Worm (Caenorhabditis elegans) whole organism, young adult: Measurements from ENCODE around the gene K01A11.3.

Source experiments
- B0019.2 ChIP-seq: fragments of 200-800 bp; sonication (Bioruptor generic); conservative IDR thresholded peaks from 2 replicates; pipeline ENCODE4 v1.3.6; 2022; ENCODE audit warnings: missing genetic modification reagents, missing genetic modification characterization, missing compliant biosample characterization
- B0261.1 ChIP-seq: sonication (generic microtip); optimal IDR thresholded peaks from 2 replicates; lab custom pipeline; 2016; ENCODE audit warnings: mild to moderate bottlenecking, missing genetic modification characterization, moderate library complexity, missing compliant biosample characterization
- C06A6.2 ChIP-seq: fragments of 200-800 bp; sonication (Bioruptor generic); conservative IDR thresholded peaks from 2 replicates; pipeline ENCODE4 v1.3.6; 2022; ENCODE audit warnings: missing genetic modification characterization, missing compliant biosample characterization
- F37B4.10 ChIP-seq: fragments of 200-800 bp; sonication (Bioruptor generic); IDR thresholded peaks from 2 replicates; pipeline ENCODE4 v1.3.6; 2022; ENCODE audit warnings: missing genetic modification characterization, missing compliant biosample characterization
- F49E8.2 ChIP-seq: sonication (generic microtip); optimal IDR thresholded peaks from 3 replicates; lab custom pipeline; 2017; ENCODE audit warnings: missing genetic modification characterization, mild to moderate bottlenecking, missing compliant biosample characterization, antibody characterized with exemption, moderate library complexity; ENCODE audit not compliant: insufficient read depth
- F57A8.1 ChIP-seq: fragments of 200-800 bp; sonication (Bioruptor generic); optimal IDR thresholded peaks from 2 replicates; lab custom pipeline; 2018; ENCODE audit warnings: mild to moderate bottlenecking, missing genetic modification characterization, moderate library complexity, missing compliant biosample characterization
- Y53F4B.3 ChIP-seq: fragments of 200-800 bp; sonication (Bioruptor generic); IDR thresholded peaks from 2 replicates; pipeline ENCODE4 v1.3.6; 2022; ENCODE audit warnings: missing genetic modification reagents, missing genetic modification characterization, missing compliant biosample characterization
- Y67H2A.10 ChIP-seq: fragments of 200-800 bp; sonication (Bioruptor generic); conservative IDR thresholded peaks from 2 replicates; pipeline ENCODE4 v1.3.6; 2022; ENCODE audit warnings: missing genetic modification reagents, missing genetic modification characterization, missing compliant biosample characterization
- Y79H2A.3 ChIP-seq: fragments of 200-800 bp; sonication (Bioruptor generic); conservative IDR thresholded peaks from 2 replicates; pipeline ENCODE4 v1.3.6; 2022; ENCODE audit warnings: missing genetic modification reagents, missing genetic modification characterization, missing compliant biosample characterization
- Y95B8A.8 ChIP-seq: fragments of 200-800 bp; sonication (Bioruptor generic); IDR thresholded peaks from 2 replicates; pipeline ENCODE4 v1.3.6; 2022; ENCODE audit warnings: missing genetic modification reagents, missing genetic modification characterization, missing compliant biosample characterization
- akir-1 ChIP-seq: fragments of 200-800 bp; sonication (Bioruptor generic); optimal IDR thresholded peaks from 2 replicates; lab custom pipeline; 2018; ENCODE audit warnings: mild to moderate bottlenecking, missing genetic modification characterization, moderate library complexity, missing compliant biosample characterization
- ama-1 ChIP-seq, 3 experiments: fragments of 150-350 bp in 1 of 3; sonication (generic microtip) in 2 of 3; optimal IDR thresholded peaks; 2 replicates each; lab custom pipeline; 2014 to 2018; ENCODE audit warnings: missing biosample characterization in 2 of 3, missing genetic modification characterization in 2 of 3, missing genetic modification reagents in 2 of 3
- aptf-2 ChIP-seq: fragments of 200-800 bp; sonication (Bioruptor generic); conservative IDR thresholded peaks from 2 replicates; pipeline ENCODE4 v1.3.6; 2022; ENCODE audit warnings: missing genetic modification reagents, missing genetic modification characterization, missing compliant biosample characterization
- aptf-3 ChIP-seq: fragments of 200-800 bp; sonication (Bioruptor generic); IDR thresholded peaks from 2 replicates; pipeline ENCODE4 v1.3.6; 2022; ENCODE audit warnings: missing genetic modification characterization, missing compliant biosample characterization
- attf-3 ChIP-seq: fragments of 200-800 bp; sonication (Bioruptor generic); conservative IDR thresholded peaks from 2 replicates; pipeline ENCODE4 v1.3.6; 2022; ENCODE audit warnings: missing genetic modification reagents, missing genetic modification characterization, missing compliant biosample characterization
- ccch-3 ChIP-seq: fragments of 200-800 bp; sonication (Bioruptor generic); optimal IDR thresholded peaks from 2 replicates; lab custom pipeline; 2018; ENCODE audit warnings: mild to moderate bottlenecking, missing genetic modification characterization, missing compliant biosample characterization
- cebp-2 ChIP-seq: fragments of 200-800 bp; sonication (Bioruptor generic); IDR thresholded peaks from 2 replicates; pipeline ENCODE4 v1.3.6; 2022; ENCODE audit warnings: missing genetic modification characterization, missing compliant biosample characterization
- ceh-100 ChIP-seq: fragments of 200-800 bp; sonication (Bioruptor generic); IDR thresholded peaks from 2 replicates; pipeline ENCODE4 v1.3.6; 2022; ENCODE audit warnings: missing genetic modification reagents, missing genetic modification characterization, missing compliant biosample characterization
- chd-7 ChIP-seq: sonication (generic microtip); optimal IDR thresholded peaks from 2 replicates; lab custom pipeline; 2016; ENCODE audit warnings: mild to moderate bottlenecking, missing genetic modification characterization, moderate library complexity, missing compliant biosample characterization
- die-1 ChIP-seq: sonication (generic microtip); optimal IDR thresholded peaks from 2 replicates; lab custom pipeline; 2016; ENCODE audit warnings: missing genotype, mild to moderate bottlenecking, missing genetic modification characterization, missing compliant biosample characterization
- dpff-1 ChIP-seq: sonication (generic microtip); optimal IDR thresholded peaks from 2 replicates; lab custom pipeline; 2017; ENCODE audit warnings: mild to moderate bottlenecking, missing genetic modification characterization, missing compliant biosample characterization
- egl-18 ChIP-seq: fragments of 200-800 bp; sonication (Bioruptor generic); IDR thresholded peaks from 2 replicates; pipeline ENCODE4 v1.3.6; 2022; ENCODE audit warnings: missing genetic modification reagents, missing genetic modification characterization, missing compliant biosample characterization
- ets-4 ChIP-seq: fragments of 200-800 bp; sonication (Bioruptor generic); optimal IDR thresholded peaks from 2 replicates; lab custom pipeline; 2018; ENCODE audit warnings: mild to moderate bottlenecking, missing genetic modification characterization, missing compliant biosample characterization
- gei-17 ChIP-seq: fragments of 200-800 bp; sonication (Bioruptor generic); optimal IDR thresholded peaks from 2 replicates; lab custom pipeline; 2018; ENCODE audit warnings: mild to moderate bottlenecking, missing genetic modification characterization, missing compliant biosample characterization
- hmg-20 ChIP-seq: fragments of 200-800 bp; sonication (Bioruptor generic); IDR thresholded peaks from 2 replicates; pipeline ENCODE4 v1.3.6; 2022; ENCODE audit warnings: missing genetic modification reagents, missing genetic modification characterization, missing compliant biosample characterization
- hsf-1 ChIP-seq: fragments of 200-800 bp; sonication (Bioruptor generic); IDR thresholded peaks from 2 replicates; pipeline ENCODE4 v1.3.6; 2022; ENCODE audit warnings: missing genetic modification reagents, missing genetic modification characterization, missing compliant biosample characterization
- let-526 ChIP-seq: fragments of 200-800 bp; sonication (Bioruptor generic); IDR thresholded peaks from 2 replicates; pipeline ENCODE4 v1.3.6; 2022; ENCODE audit warnings: missing genetic modification reagents, missing genetic modification characterization, missing compliant biosample characterization
- let-607 ChIP-seq, 2 experiments: fragments of 200-800 bp in 1 of 2; sonication (Bioruptor generic) in 1 of 2; sonication (generic microtip) in 1 of 2; optimal IDR thresholded peaks; 2 replicates each; lab custom pipeline; 2016 to 2018; ENCODE audit warnings: mild to moderate bottlenecking in 2 of 2, missing compliant biosample characterization in 2 of 2, missing genetic modification characterization in 2 of 2, moderate library complexity in 2 of 2, missing genotype in 1 of 2
- lin-35 ChIP-seq, 3 experiments: fragments of 150-350 bp in 2 of 3; sonication (generic microtip) in 1 of 3; optimal IDR thresholded peaks; 2 replicates each; lab custom pipeline; 2014 to 2018; ENCODE audit warnings: missing biosample characterization in 3 of 3, missing genetic modification characterization in 3 of 3, missing genetic modification reagents in 3 of 3
- lin-40 ChIP-seq: sonication (generic microtip); optimal IDR thresholded peaks from 2 replicates; lab custom pipeline; 2016; ENCODE audit warnings: missing genetic modification characterization, mild to moderate bottlenecking, missing compliant biosample characterization, missing genotype, missing genetic modification reagents
- lir-1 ChIP-seq: fragments of 200-800 bp; sonication (Bioruptor generic); conservative IDR thresholded peaks from 2 replicates; pipeline ENCODE4 v1.3.6; 2022; ENCODE audit warnings: missing genetic modification reagents, missing genetic modification characterization, missing compliant biosample characterization
- lsy-27 ChIP-seq: sonication (generic microtip); optimal IDR thresholded peaks from 2 replicates; lab custom pipeline; 2017; ENCODE audit warnings: missing genetic modification characterization, mild to moderate bottlenecking, missing compliant biosample characterization, antibody characterized with exemption, missing genotype, borderline replicate concordance; ENCODE audit not compliant: insufficient read depth
- madf-10 ChIP-seq: sonication (generic microtip); optimal IDR thresholded peaks from 2 replicates; lab custom pipeline; 2016; ENCODE audit warnings: mild to moderate bottlenecking, missing genetic modification characterization, missing compliant biosample characterization
- mxl-1 ChIP-seq: sonication (generic microtip); optimal IDR thresholded peaks from 2 replicates; lab custom pipeline; 2016; ENCODE audit warnings: missing genetic modification characterization, missing compliant biosample characterization
- nfya-1 ChIP-seq: sonication (generic microtip); optimal IDR thresholded peaks from 2 replicates; lab custom pipeline; 2017; ENCODE audit warnings: antibody characterized with exemption, missing compliant biosample characterization, missing genetic modification characterization, borderline replicate concordance; ENCODE audit not compliant: insufficient read depth
- nfya-2 ChIP-seq: fragments of 200-800 bp; sonication (Bioruptor generic); IDR thresholded peaks from 2 replicates; pipeline ENCODE4 v1.3.6; 2022; ENCODE audit warnings: missing genetic modification reagents, missing genetic modification characterization, missing compliant biosample characterization
- nhr-120 ChIP-seq: fragments of 200-800 bp; sonication (Bioruptor generic); IDR thresholded peaks from 2 replicates; pipeline ENCODE4 v1.3.6; 2022; ENCODE audit warnings: missing genetic modification characterization, missing compliant biosample characterization
- pha-4 ChIP-seq: fragments of 150-350 bp; sonication (generic microtip); optimal IDR thresholded peaks from 2 replicates; lab custom pipeline; 2014; ENCODE audit warnings: missing biosample characterization, missing genetic modification reagents, missing genetic modification characterization
- snpc-1.1 ChIP-seq: sonication (generic microtip); optimal IDR thresholded peaks from 2 replicates; lab custom pipeline; 2017; ENCODE audit warnings: missing genetic modification characterization, mild to moderate bottlenecking, missing compliant biosample characterization, antibody characterized with exemption, moderate library complexity, missing genotype, missing genetic modification reagents; ENCODE audit not compliant: insufficient read depth
- snpc-1.3 ChIP-seq: sonication (generic microtip); optimal IDR thresholded peaks from 2 replicates; lab custom pipeline; 2017; ENCODE audit warnings: missing genetic modification characterization, mild to moderate bottlenecking, missing compliant biosample characterization, antibody characterized with exemption, moderate library complexity, missing genotype, missing genetic modification reagents; ENCODE audit not compliant: insufficient read depth
- snpc-3.4 ChIP-seq: sonication (generic microtip); optimal IDR thresholded peaks from 2 replicates; lab custom pipeline; 2017; ENCODE audit warnings: missing genetic modification characterization, mild to moderate bottlenecking, missing compliant biosample characterization, antibody characterized with exemption, moderate library complexity, missing genotype, missing genetic modification reagents
- tbp1 ChIP-seq: fragments of 200-800 bp; sonication (Bioruptor generic); optimal IDR thresholded peaks from 2 replicates; lab custom pipeline; 2018; ENCODE audit warnings: mild to moderate bottlenecking, missing genetic modification characterization, missing compliant biosample characterization
- unc-130 ChIP-seq: sonication (generic microtip); optimal IDR thresholded peaks from 2 replicates; lab custom pipeline; 2016; ENCODE audit warnings: missing genetic modification reagents, missing genetic modification characterization, missing compliant biosample characterization
- xnd-1 ChIP-seq: sonication (generic microtip); optimal IDR thresholded peaks from 2 replicates; lab custom pipeline; 2016; ENCODE audit warnings: missing genotype, missing genetic modification reagents, missing genetic modification characterization, missing compliant biosample characterization
- zim-3 ChIP-seq: sonication (generic microtip); optimal IDR thresholded peaks from 2 replicates; lab custom pipeline; 2017; ENCODE audit warnings: mild to moderate bottlenecking, missing genetic modification characterization, moderate library complexity, missing compliant biosample characterization
- ztf-25 ChIP-seq: fragments of 200-800 bp; sonication (Bioruptor generic); IDR thresholded peaks from 2 replicates; pipeline ENCODE4 v1.3.6; 2022; ENCODE audit warnings: missing genetic modification reagents, missing genetic modification characterization, missing compliant biosample characterization

K01A11.3 gene

DNA sequence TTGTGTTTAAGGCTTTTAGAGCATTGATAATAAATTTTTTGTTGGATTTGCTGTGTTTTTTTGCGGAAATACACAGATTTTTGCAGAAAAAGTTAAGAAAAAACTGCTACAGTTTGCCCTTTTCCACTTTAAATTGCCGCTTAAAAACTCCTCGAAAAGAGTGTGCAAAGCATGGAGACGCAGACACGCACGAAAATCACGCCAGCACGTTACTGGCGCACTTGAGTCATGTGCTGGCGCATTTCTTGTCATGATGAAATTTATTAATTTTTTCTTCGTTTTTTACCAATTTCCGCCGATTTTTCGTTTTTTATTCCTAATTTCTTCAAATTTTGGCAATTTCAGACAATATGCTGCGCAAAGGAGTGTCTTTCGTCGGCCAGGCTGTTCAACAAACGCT, 7.6 kb upstream of the K01A11.3 start, which contains the start of gene C34C12.8 (continued):
- TF ChIP-seq madf-10 (tag; lab: Kevin White, UChicago) (peak; percentile 70), zim-3 (tag; lab: Kevin White, UChicago) (no peak), lir-1 (GFP tag; lab: Robert Waterston, UW) (peak; percentile 91), let-526 (GFP tag; lab: Robert Waterston, UW) (peak; percentile 75), lsy-27 (tag; lab: Kevin White, UChicago) (no peak), lin-35 (GFP tag; optimal IDR thresholded peaks at IDR 0.05; lab: Kevin White, UChicago) (peak in 2 of 3 experiments; percentile 91 to 95), snpc-3.4 (tag; lab: Kevin White, UChicago) (peak; percentile 92), ama-1 (optimal IDR thresholded peaks at IDR 0.05; lab: Kevin White, UChicago) (no peak), ama-1 (GFP tag; optimal IDR thresholded peaks at IDR 0.05; lab: Kevin White, UChicago) (peak in 1 of 2 experiments; percentile 51), akir-1 (GFP tag; lab: Kevin White, UChicago) (no peak), nfya-2 (GFP tag; lab: Robert Waterston, UW) (no peak), gei-17 (GFP tag; lab: Kevin White, UChicago) (peak; percentile 78), egl-18 (peak; percentile 80; the same call in 1 of the 2 replicates), Y67H2A.10 (GFP tag; lab: Robert Waterston, UW) (peak; percentile 25; the same call in 1 of the 2 replicates), aptf-2 (no peak), let-607 (tag; optimal IDR thresholded peaks at IDR 0.05; lab: Kevin White, UChicago) (peak; percentile 36 to 77), snpc-1.1 (tag; lab: Kevin White, UChicago) (peak; percentile 76), hsf-1 (peak; percentile 85), Y95B8A.8 (GFP tag; lab: Robert Waterston, UW) (peak; percentile 67; the same call in 1 of the 2 replicates), aptf-3 (GFP tag; lab: Robert Waterston, UW) (no peak), unc-130 (GFP tag; lab: Kevin White, UChicago) (peak; percentile 65), F37B4.10 (0 out of 2 replicates have a peak, but pooled peaks have one; percentile 86), dpff-1 (no peak), ets-4 (GFP tag; lab: Kevin White, UChicago) (peak; percentile 3), nhr-120 (GFP tag; lab: Robert Waterston, UW) (no peak), ztf-25 (GFP tag; lab: Robert Waterston, UW) (no peak), chd-7 (tag; lab: Kevin White, UChicago) (peak; percentile 33), ceh-100 (GFP tag; lab: Robert Waterston, UW) (peak; percentile 90), attf-3 (GFP tag; lab: Robert Waterston, UW) (peak; percentile 45; the same call in 1 of the 2 replicates), C06A6.2 (GFP tag; lab: Robert Waterston, UW) (peak; percentile 84), ccch-3 (no peak), lin-40 (tag; lab: Kevin White, UChicago) (peak; percentile 96), Y53F4B.3 (GFP tag; lab: Robert Waterston, UW) (0 out of 2 replicates have a peak, but pooled peaks have one; percentile 11), pha-4 (tag; lab: Kevin White, UChicago) (no peak), nfya-1 (tag; lab: Kevin White, UChicago) (no peak), Y79H2A.3 (GFP tag; lab: Robert Waterston, UW) (no peak), hmg-20 (GFP tag; lab: Robert Waterston, UW) (peak; percentile 90), tbp1 (GFP tag; lab: Kevin White, UChicago) (peak; percentile 74), die-1 (tag; lab: Kevin White, UChicago) (no peak), cebp-2 (GFP tag; lab: Robert Waterston, UW) (peak; percentile 76; the same call in 1 of the 2 replicates), mxl-1 (tag; lab: Kevin White, UChicago) (no peak), B0261.1 (tag; lab: Kevin White, UChicago) (peak; percentile 14), snpc-1.3 (tag; lab: Kevin White, UChicago) (peak; percentile 94), xnd-1 (tag; lab: Kevin White, UChicago) (peak; percentile 84), B0019.2 (GFP tag; lab: Robert Waterston, UW) (peak; percentile 88), F57A8.1 (GFP tag; lab: Kevin White, UChicago) (no peak), F49E8.2 (tag; lab: Kevin White, UChicago) (peak; percentile 89)
